Fruit fly (Drosophila melanogaster) whole organism, wandering third instar larva: ENCODE measurements around the gene CG7367.

Source experiments
- Abd-B ChIP-seq: fragments of >200 bp; optimal IDR thresholded peaks from 2 replicates; lab custom pipeline; 2017; ENCODE audit warnings: missing biosample characterization, missing genetic modification characterization
- CG32264 ChIP-seq: fragments of 200-800 bp; sonication (Bioruptor generic); optimal IDR thresholded peaks from 2 replicates; lab custom pipeline; 2016; ENCODE audit warnings: missing biosample characterization, missing genetic modification characterization
- CG9705 ChIP-seq: fragments of 200-800 bp; sonication (Bioruptor generic); optimal IDR thresholded peaks from 2 replicates; lab custom pipeline; 2018; ENCODE audit warnings: missing biosample characterization, mild to moderate bottlenecking, missing genetic modification characterization
- CrebA ChIP-seq: fragments of 200-800 bp; sonication (Bioruptor generic); optimal IDR thresholded peaks from 2 replicates; lab custom pipeline; 2016; ENCODE audit warnings: missing biosample characterization, mild to moderate bottlenecking, missing genetic modification characterization, borderline replicate concordance
- Dfd ChIP-seq: fragments of >200 bp; optimal IDR thresholded peaks from 2 replicates; lab custom pipeline; 2017; ENCODE audit warnings: missing biosample characterization, missing genetic modification characterization
- Dif ChIP-seq: fragments of 200-275, 200-300 bp; sonication (Bioruptor generic); optimal IDR thresholded peaks from 2 replicates; lab custom pipeline; 2018; ENCODE audit warnings: missing biosample characterization, missing genetic modification characterization; ENCODE audit not compliant: partially characterized antibody
- GATAd ChIP-seq: sonication (Bioruptor generic); optimal IDR thresholded peaks from 2 replicates; lab custom pipeline; 2016; ENCODE audit warnings: missing biosample characterization, missing genetic modification characterization
- HLH106 ChIP-seq: fragments of 200-800 bp; optimal IDR thresholded peaks from 3 replicates; lab custom pipeline; 2019; ENCODE audit warnings: missing biosample characterization, mild to moderate bottlenecking, missing genetic modification characterization, moderate library complexity
- Hnf4 ChIP-seq: fragments of 200-800 bp; sonication (Bioruptor generic); optimal IDR thresholded peaks from 2 replicates; lab custom pipeline; 2016; ENCODE audit warnings: missing biosample characterization, mild to moderate bottlenecking, missing genetic modification characterization
- Hr78 ChIP-seq: fragments of >200 bp; optimal IDR thresholded peaks from 2 replicates; lab custom pipeline; 2017; ENCODE audit warnings: missing biosample characterization, missing genetic modification characterization
- Hr83 ChIP-seq: fragments of 200-300 bp; sonication (Bioruptor generic); optimal IDR thresholded peaks from 2 replicates; lab custom pipeline; 2016; ENCODE audit warnings: missing biosample characterization, mild to moderate bottlenecking, missing genetic modification characterization, moderate library complexity; ENCODE audit not compliant: poor library complexity, severe bottlenecking
- Jra ChIP-seq: sonication (Bioruptor generic); optimal IDR thresholded peaks from 2 replicates; lab custom pipeline; 2016; ENCODE audit warnings: missing biosample characterization, missing genetic modification characterization
- Mio ChIP-seq: sonication (Bioruptor generic); optimal IDR thresholded peaks from 2 replicates; lab custom pipeline; 2016; ENCODE audit warnings: missing biosample characterization, missing genetic modification characterization
- Myc ChIP-seq: fragments of >200 bp; optimal IDR thresholded peaks from 2 replicates; lab custom pipeline; 2017
- N ChIP-seq: fragments of >200 bp; optimal IDR thresholded peaks from 2 replicates; lab custom pipeline; 2018; ENCODE audit warnings: missing biosample characterization, missing external identifiers, missing genetic modification characterization
- OdsH ChIP-seq: fragments of 200-800 bp; sonication (Bioruptor generic); optimal IDR thresholded peaks from 2 replicates; lab custom pipeline; 2016; ENCODE audit warnings: missing biosample characterization, mild to moderate bottlenecking, missing genetic modification characterization
- Rel ChIP-seq, 2 experiments: fragments of 200-800 bp; sonication (Bioruptor generic) in 1 of 2; optimal IDR thresholded peaks; 2 replicates in 1 of 2; 3 replicates in 1 of 2; lab custom pipeline; 2016 to 2019; ENCODE audit warnings: mild to moderate bottlenecking in 2 of 2, missing biosample characterization in 2 of 2, missing genetic modification characterization in 2 of 2, moderate library complexity in 1 of 2
- Sp1 ChIP-seq: fragments of 200-800 bp; sonication (Bioruptor generic); optimal IDR thresholded peaks from 3 replicates; lab custom pipeline; 2019; ENCODE audit warnings: missing biosample characterization, mild to moderate bottlenecking, missing genetic modification characterization, moderate library complexity
- Vsx2 ChIP-seq: fragments of 200-300, 225-300 bp; sonication (Bioruptor generic); optimal IDR thresholded peaks from 2 replicates; lab custom pipeline; 2018; ENCODE audit warnings: missing biosample characterization, missing genetic modification characterization; ENCODE audit not compliant: partially characterized antibody
- br ChIP-seq: fragments of 200-800 bp; sonication (Bioruptor generic); optimal IDR thresholded peaks from 2 replicates; lab custom pipeline; 2016; ENCODE audit warnings: missing biosample characterization, missing genetic modification characterization
- brk ChIP-seq: fragments of 200-800 bp; sonication (Bioruptor generic); optimal IDR thresholded peaks from 2 replicates; lab custom pipeline; 2016; ENCODE audit warnings: missing biosample characterization, mild to moderate bottlenecking, missing genetic modification characterization
- dl ChIP-seq, 2 experiments: fragments of 175-275, 200-275 bp in 1 of 2; fragments of 200-275 bp in 1 of 2; sonication (Bioruptor generic); optimal IDR thresholded peaks; lab custom pipeline; 2018; ENCODE audit warnings: mild to moderate bottlenecking in 2 of 2, missing biosample characterization in 2 of 2, missing genetic modification characterization in 2 of 2, moderate library complexity in 2 of 2; ENCODE audit not compliant: partially characterized antibody in 2 of 2, insufficient read depth in 1 of 2
- dmrt93B ChIP-seq: fragments of 200-800 bp; sonication (Bioruptor generic); optimal IDR thresholded peaks from 2 replicates; lab custom pipeline; 2018; ENCODE audit warnings: missing biosample characterization, mild to moderate bottlenecking, missing genetic modification characterization
- dsf ChIP-seq: sonication (Bioruptor generic); optimal IDR thresholded peaks from 2 replicates; lab custom pipeline; 2016; ENCODE audit warnings: missing biosample characterization, missing genetic modification characterization, borderline replicate concordance
- ey ChIP-seq: fragments of 200-800 bp; sonication (Bioruptor generic); optimal IDR thresholded peaks from 2 replicates; lab custom pipeline; 2016; ENCODE audit warnings: missing biosample characterization, missing genetic modification characterization
- foxo ChIP-seq, 2 experiments: fragments of 200-800 bp; sonication (Bioruptor generic); optimal IDR thresholded peaks; 2 replicates in 1 of 2; 3 replicates in 1 of 2; lab custom pipeline; 2016 to 2017; ENCODE audit warnings: missing biosample characterization in 2 of 2, missing genetic modification characterization in 2 of 2
- fru ChIP-seq: fragments of 200-800 bp; sonication (Bioruptor generic); optimal IDR thresholded peaks from 3 replicates; lab custom pipeline; 2016; ENCODE audit warnings: missing biosample characterization, mild to moderate bottlenecking, missing genetic modification characterization
- h ChIP-seq: fragments of 200-800 bp; sonication (Bioruptor generic); optimal IDR thresholded peaks from 3 replicates; lab custom pipeline; 2016; ENCODE audit warnings: missing biosample characterization, mild to moderate bottlenecking, missing genetic modification characterization
- jim ChIP-seq: fragments of 175-275, 200-325 bp; sonication (Bioruptor generic); optimal IDR thresholded peaks from 2 replicates; lab custom pipeline; 2016; ENCODE audit warnings: missing biosample characterization, mild to moderate bottlenecking, missing genetic modification characterization
- lola ChIP-seq: fragments of >200 bp; optimal IDR thresholded peaks from 2 replicates; lab custom pipeline; 2017; ENCODE audit warnings: missing biosample characterization, missing genetic modification characterization
- pan ChIP-seq: fragments of >200 bp; optimal IDR thresholded peaks from 2 replicates; lab custom pipeline; 2017
- psq ChIP-seq: fragments of 200-800 bp; sonication (Bioruptor generic); optimal IDR thresholded peaks from 3 replicates; lab custom pipeline; 2017; ENCODE audit warnings: missing biosample characterization, mild to moderate bottlenecking, missing genetic modification characterization, moderate library complexity
- rgr ChIP-seq: fragments of 200-800 bp; sonication (Bioruptor generic); optimal IDR thresholded peaks from 3 replicates; lab custom pipeline; 2016; ENCODE audit warnings: missing biosample characterization, mild to moderate bottlenecking, missing genetic modification characterization
- sage ChIP-seq: fragments of 200-800 bp; sonication (Bioruptor generic); optimal IDR thresholded peaks from 2 replicates; lab custom pipeline; 2016; ENCODE audit warnings: missing biosample characterization, mild to moderate bottlenecking, missing genetic modification characterization
- sv ChIP-seq: fragments of 200-800 bp; sonication (Bioruptor generic); optimal IDR thresholded peaks from 3 replicates; lab custom pipeline; 2016; ENCODE audit warnings: missing biosample characterization, missing genetic modification characterization
- tai ChIP-seq: sonication (Bioruptor generic); optimal IDR thresholded peaks from 2 replicates; lab custom pipeline; 2016; ENCODE audit warnings: missing biosample characterization, missing genetic modification characterization
- usp ChIP-seq: fragments of >200 bp; optimal IDR thresholded peaks from 2 replicates; lab custom pipeline; 2017; ENCODE audit warnings: missing biosample characterization, missing genetic modification characterization
- woc ChIP-seq: sonication (Bioruptor generic); optimal IDR thresholded peaks from 2 replicates; lab custom pipeline; 2016; ENCODE audit warnings: missing biosample characterization, mild to moderate bottlenecking, missing genetic modification characterization

CG7367 gene

dm6 chr2L:8004072-8004471 is 35.5 kb downstream of the CG7367 start, which contains the start of gene Wwox:
Gene Wwox (minus strand): TSS chr2L:8004286.
- no peak for TF ChIP-seq sv (GFP tag; lab: Kevin White, UChicago)
- no peak for TF ChIP-seq br (GFP tag; lab: Kevin White, UChicago)
- TF ChIP-seq Myc = peak; percentile 33
- TF ChIP-seq foxo (GFP tag; optimal IDR thresholded peaks at IDR 0.05; lab: Kevin White, UChicago) = peak in 1 of 2 experiments; percentile 44
- peak; percentile 32 for TF ChIP-seq brk (GFP tag; lab: Kevin White, UChicago)
- TF ChIP-seq dmrt93B (GFP tag; lab: Kevin White, UChicago) = no peak
- peak; percentile 26 for TF ChIP-seq sage (GFP tag; lab: Kevin White, UChicago)
- TF ChIP-seq Abd-B (GFP tag; lab: Kevin White, UChicago) = no peak
- peak; percentile 87 for TF ChIP-seq rgr
- TF ChIP-seq, all 38 proteins: peak for 5

dm6 chr2L:8001694-8002627 is 37.6 kb downstream of the CG7367 start:
- no peak for TF ChIP-seq Hr78 (GFP tag; lab: Kevin White, UChicago)
- TF ChIP-seq CG32264 (GFP tag; lab: Kevin White, UChicago) = peak; percentile 33
- TF ChIP-seq br (GFP tag; lab: Kevin White, UChicago) = peak; percentile 82
- TF ChIP-seq Dif (GFP tag; lab: Kevin White, UChicago) = no peak
- peak; percentile 12 for TF ChIP-seq Hnf4
- peak; percentile 76 for TF ChIP-seq ey (GFP tag; lab: Kevin White, UChicago)
- no peak for TF ChIP-seq Hr83 (GFP tag; lab: Kevin White, UChicago)
- TF ChIP-seq fru (GFP tag; lab: Kevin White, UChicago) = peak; percentile 69
- peak; percentile 35 for TF ChIP-seq brk (GFP tag; lab: Kevin White, UChicago)
- TF ChIP-seq HLH106 (tag; lab: Kevin White, UChicago) = peak; percentile 76
- peak; percentile 62 for TF ChIP-seq rgr
- no peak for TF ChIP-seq usp
- peak; percentile 82 for TF ChIP-seq h
- no peak for TF ChIP-seq CG9705 (GFP tag; lab: Kevin White, UChicago)
- TF ChIP-seq Mio = no peak
- TF ChIP-seq woc (GFP tag; lab: Kevin White, UChicago) = peak; percentile 55
- no peak for TF ChIP-seq CrebA (GFP tag; lab: Kevin White, UChicago)
- no peak for TF ChIP-seq Rel (GFP tag; optimal IDR thresholded peaks at IDR 0.05; lab: Kevin White, UChicago)
- peak; percentile 5 for TF ChIP-seq Rel (tag; optimal IDR thresholded peaks at IDR 0.05; lab: Kevin White, UChicago)
- peak; percentile 65 for TF ChIP-seq psq
- TF ChIP-seq Vsx2 = no peak
- TF ChIP-seq N (GFP tag; lab: Kevin White, UChicago) = no peak
- TF ChIP-seq OdsH = peak; percentile 69
- TF ChIP-seq GATAd (GFP tag; lab: Kevin White, UChicago) = no peak
- no peak for TF ChIP-seq lola
- peak; percentile 32 for TF ChIP-seq sage (GFP tag; lab: Kevin White, UChicago)
- TF ChIP-seq sv (GFP tag; lab: Kevin White, UChicago) = peak; percentile 89
- no peak for TF ChIP-seq Abd-B (GFP tag; lab: Kevin White, UChicago)
- TF ChIP-seq Sp1 (GFP tag; lab: Kevin White, UChicago) = peak; percentile 76
- TF ChIP-seq dsf (GFP tag; lab: Kevin White, UChicago) = no peak
- TF ChIP-seq Jra = peak; percentile 21
- peak; percentile 57 for TF ChIP-seq dmrt93B (GFP tag; lab: Kevin White, UChicago)
- TF ChIP-seq pan = no peak
- TF ChIP-seq foxo (GFP tag; optimal IDR thresholded peaks at IDR 0.05; lab: Kevin White, UChicago) = peak in 1 of 2 experiments; percentile 80
- TF ChIP-seq jim = no peak

dm6 chr2L:8000578-8001040 is 39.0 kb downstream of the CG7367 start:
- TF ChIP-seq woc (GFP tag; lab: Kevin White, UChicago) (peak; percentile 89), dsf (GFP tag; lab: Kevin White, UChicago) (no peak), usp (no peak), CG32264 (GFP tag; lab: Kevin White, UChicago) (peak; percentile 74), N (GFP tag; lab: Kevin White, UChicago) (no peak), lola (no peak), dmrt93B (GFP tag; lab: Kevin White, UChicago) (peak; percentile 88), Hr83 (GFP tag; lab: Kevin White, UChicago) (no peak), foxo (GFP tag; optimal IDR thresholded peaks at IDR 0.05; lab: Kevin White, UChicago) (peak; percentile 39 to 92), Abd-B (GFP tag; lab: Kevin White, UChicago) (no peak), Hnf4 (peak; percentile 85), h (peak; percentile 91), br (GFP tag; lab: Kevin White, UChicago) (peak; percentile 91), tai (GFP tag; lab: Kevin White, UChicago) (no peak), OdsH (peak; percentile 81), psq (peak; percentile 86), sage (GFP tag; lab: Kevin White, UChicago) (peak; percentile 56), Hr78 (GFP tag; lab: Kevin White, UChicago) (no peak), dl (GFP tag; optimal IDR thresholded peaks at IDR 0.05; lab: Kevin White, UChicago; ENCODE audit: insufficient read depth in 1 of 2, partially characterized antibody in 2 of 2) (no peak), pan (no peak), Dif (GFP tag; lab: Kevin White, UChicago) (no peak), Dfd (GFP tag; lab: Kevin White, UChicago) (no peak), sv (GFP tag; lab: Kevin White, UChicago) (peak; percentile 23), rgr (peak; percentile 84), fru (GFP tag; lab: Kevin White, UChicago) (peak; percentile 96), brk (GFP tag; lab: Kevin White, UChicago) (no peak), Mio (peak; percentile 12), GATAd (GFP tag; lab: Kevin White, UChicago) (no peak), Myc (peak; percentile 37), Vsx2 (no peak)
